Worm (Caenorhabditis elegans) whole organism, midembryonic: Measurements from ENCODE around the gene ZK512.4.

Source experiments
- T22C8.4 ChIP-seq: fragments of 200-800 bp; sonication (Bioruptor generic); IDR thresholded peaks from 2 replicates; pipeline ENCODE4 v1.3.6; 2022; ENCODE audit warnings: missing genetic modification characterization, missing compliant biosample characterization
- cog-1 ChIP-seq: sonication (generic microtip); optimal IDR thresholded peaks from 2 replicates; lab custom pipeline; 2016; ENCODE audit warnings: missing genetic modification characterization, missing compliant biosample characterization
- flt-1 ChIP-seq: fragments of 200-800 bp; sonication (Bioruptor generic); IDR thresholded peaks from 2 replicates; pipeline ENCODE4 v1.3.6; 2022; ENCODE audit warnings: missing genetic modification characterization, missing compliant biosample characterization
- klf-2 ChIP-seq: fragments of 200-800 bp; sonication (Bioruptor generic); conservative IDR thresholded peaks from 2 replicates; pipeline ENCODE4 v1.3.6; 2022; ENCODE audit warnings: missing genetic modification reagents, missing genetic modification characterization, missing compliant biosample characterization
- med-1 ChIP-seq: sonication (generic microtip); optimal IDR thresholded peaks from 2 replicates; lab custom pipeline; 2017; ENCODE audit warnings: missing genetic modification characterization, mild to moderate bottlenecking, missing compliant biosample characterization, antibody characterized with exemption, missing genetic modification reagents; ENCODE audit not compliant: insufficient read depth
- ref-1 ChIP-seq: fragments of 200-800 bp; sonication (Bioruptor generic); conservative IDR thresholded peaks from 2 replicates; pipeline ENCODE4 v1.3.6; 2022; ENCODE audit warnings: missing genetic modification reagents, missing genetic modification characterization, missing compliant biosample characterization
- tab-1 ChIP-seq: fragments of 200-800 bp; sonication (Bioruptor generic); IDR thresholded peaks from 2 replicates; pipeline ENCODE4 v1.3.6; 2022; ENCODE audit warnings: missing genetic modification characterization, missing compliant biosample characterization
- ztf-23 ChIP-seq: fragments of 200-800 bp; sonication (Bioruptor generic); IDR thresholded peaks from 2 replicates; pipeline ENCODE4 v1.3.6; 2022; ENCODE audit warnings: missing genetic modification reagents, missing genetic modification characterization, missing compliant biosample characterization
- ztf-29 ChIP-seq: fragments of 200-800 bp; sonication (Bioruptor generic); IDR thresholded peaks from 2 replicates; pipeline ENCODE4 v1.3.6; 2022; ENCODE audit warnings: missing genetic modification reagents, missing genetic modification characterization, missing compliant biosample characterization

ZK512.4 gene

DNA sequence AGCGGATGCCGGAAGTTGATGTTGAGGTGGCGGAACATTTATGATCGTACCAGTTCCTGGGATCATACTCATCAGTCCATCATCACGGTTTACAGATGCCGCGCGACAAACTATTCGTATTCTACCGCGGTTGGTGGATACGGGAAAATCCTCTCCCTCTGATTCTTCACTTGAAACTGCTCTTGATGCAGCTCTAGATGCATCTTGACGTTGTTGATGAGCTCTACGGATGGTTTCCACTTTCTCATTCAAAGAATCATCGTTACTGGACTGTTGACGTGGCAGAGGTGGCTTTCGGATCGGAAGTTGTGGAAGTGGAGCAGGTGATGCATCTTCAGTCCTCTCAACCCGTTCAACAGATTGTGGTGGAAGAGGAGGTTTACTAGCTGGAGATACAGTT lies 4.0 kb downstream of the ZK512.4 start:
- TF ChIP-seq med-1 (GFP tag; lab: Kevin White, UChicago) (no peak), klf-2 (GFP tag; lab: Robert Waterston, UW) (no peak), ztf-23 (GFP tag; lab: Robert Waterston, UW) (no peak), ref-1 (no peak), flt-1 (GFP tag; lab: Robert Waterston, UW) (no peak), ztf-29 (no peak), tab-1 (GFP tag; lab: Robert Waterston, UW) (no peak), T22C8.4 (GFP tag; lab: Robert Waterston, UW) (no peak), cog-1 (no peak)

ce11 chrIII:9151782-9152181 lies 6.6 kb downstream of the ZK512.4 start:
- TF ChIP-seq klf-2 (GFP tag; lab: Robert Waterston, UW) (no peak), ztf-23 (GFP tag; lab: Robert Waterston, UW) (no peak), ztf-29 (no peak), cog-1 (no peak)

- TF ChIP-seq T22C8.4 (GFP tag; lab: Robert Waterston, UW) (no peak), ztf-23 (GFP tag; lab: Robert Waterston, UW) (no peak), med-1 (GFP tag; lab: Kevin White, UChicago) (no peak)
These were observed 7.8 kb downstream of the ZK512.4 start for ce11 chrIII:9152950-9153349.

- no peak for TF ChIP-seq ref-1
These were observed 8.7 kb downstream of the ZK512.4 start, which contains the start of gene nhl-1 for ce11 chrIII:9153809-9154208. Gene nhl-1 (minus strand): TSS chrIII:9153909.

ce11 chrIII:9154766-9155165 lies 9.6 kb downstream of the ZK512.4 start, which contains the start of gene irld-34:
Gene irld-34 (plus strand): TSS chrIII:9155066.
- no peak for TF ChIP-seq flt-1 (GFP tag; lab: Robert Waterston, UW)
- no peak for TF ChIP-seq ztf-23 (GFP tag; lab: Robert Waterston, UW)
- TF ChIP-seq cog-1 = no peak
- no peak for TF ChIP-seq tab-1 (GFP tag; lab: Robert Waterston, UW)
- TF ChIP-seq ztf-29 = no peak
- no peak for TF ChIP-seq ref-1
- TF ChIP-seq med-1 (GFP tag; lab: Kevin White, UChicago) = no peak
- no peak for TF ChIP-seq T22C8.4 (GFP tag; lab: Robert Waterston, UW)
- no peak for TF ChIP-seq klf-2 (GFP tag; lab: Robert Waterston, UW)

ce11 chrIII:9161553-9161952 lies 16.4 kb downstream of the ZK512.4 start, which contains the start of gene ptr-9:
Gene ptr-9 (minus strand): TSS chrIII:9161653.
- TF ChIP-seq med-1 (GFP tag; lab: Kevin White, UChicago) = no peak
- TF ChIP-seq T22C8.4 (GFP tag; lab: Robert Waterston, UW) = no peak
- TF ChIP-seq flt-1 (GFP tag; lab: Robert Waterston, UW) = no peak
- TF ChIP-seq ztf-23 (GFP tag; lab: Robert Waterston, UW) = no peak
- no peak for TF ChIP-seq cog-1
- TF ChIP-seq ref-1 = no peak
- no peak for TF ChIP-seq ztf-29
- TF ChIP-seq klf-2 (GFP tag; lab: Robert Waterston, UW) = no peak

DNA sequence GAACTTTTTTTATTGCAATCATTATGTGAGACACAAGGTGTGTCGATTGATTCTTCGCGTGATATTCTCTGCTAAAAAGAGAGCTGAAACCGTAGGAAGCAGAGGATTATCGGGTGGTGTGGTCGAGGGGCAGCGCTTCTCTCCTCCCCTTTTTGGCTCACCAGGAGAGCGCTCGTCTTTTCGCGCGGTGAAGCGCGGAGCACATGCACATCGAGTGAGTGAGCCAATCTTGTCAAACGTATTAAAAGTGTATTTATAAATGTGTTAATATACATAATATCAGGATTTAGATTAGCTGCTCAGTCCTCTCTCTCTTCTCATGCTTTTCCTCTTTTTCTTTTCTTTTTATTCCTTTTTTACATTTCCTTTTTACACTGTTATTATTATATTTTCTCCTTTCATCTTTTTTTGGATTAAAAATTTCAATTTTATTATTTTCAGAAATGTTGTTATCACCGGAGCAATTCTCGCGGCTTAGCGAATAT lies 17.5 kb downstream of the ZK512.4 start, which contains the start of gene dgk-3:
TSS of gene dgk-3 (plus strand) at position 435 of the 485 bp plus-strand sequence.
- TF ChIP-seq med-1 (GFP tag; lab: Kevin White, UChicago) (no peak), ztf-23 (GFP tag; lab: Robert Waterston, UW) (no peak), ref-1 (no peak), klf-2 (GFP tag; lab: Robert Waterston, UW) (no peak), ztf-29 (no peak), tab-1 (GFP tag; lab: Robert Waterston, UW) (no peak), cog-1 (no peak), flt-1 (GFP tag; lab: Robert Waterston, UW) (no peak), T22C8.4 (GFP tag; lab: Robert Waterston, UW) (no peak)

DNA sequence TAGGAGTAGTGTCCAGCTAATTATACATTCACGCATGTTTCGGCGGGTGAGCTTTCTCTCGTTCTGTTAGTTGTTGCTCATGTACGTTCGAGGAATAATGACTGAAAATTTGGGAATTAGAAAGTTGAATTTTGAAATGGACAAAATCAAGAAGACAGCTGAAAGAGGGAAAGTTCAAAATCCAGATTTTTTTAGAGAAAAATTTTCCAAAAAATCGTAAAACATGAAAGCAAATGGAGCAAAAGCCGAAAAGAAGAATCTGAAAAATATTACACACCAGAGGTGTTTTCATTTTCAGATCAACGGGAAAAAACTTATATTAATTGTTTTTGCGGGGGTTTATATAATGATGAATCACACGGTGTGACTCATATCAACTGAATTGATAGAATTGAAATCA lies 27.6 kb downstream of the ZK512.4 start, which contains the start of gene ina-1:
TSS of gene ina-1 (minus strand) at position 101 of the 400 bp plus-strand sequence.
- TF ChIP-seq med-1 (GFP tag; lab: Kevin White, UChicago) = no peak
- TF ChIP-seq ref-1 = no peak
- no peak for TF ChIP-seq flt-1 (GFP tag; lab: Robert Waterston, UW)
- no peak for TF ChIP-seq ztf-23 (GFP tag; lab: Robert Waterston, UW)
- no peak for TF ChIP-seq tab-1 (GFP tag; lab: Robert Waterston, UW)

ce11 chrIII:9173239-9173638 lies 28.1 kb downstream of the ZK512.4 start:
- TF ChIP-seq klf-2 (GFP tag; lab: Robert Waterston, UW) = no peak
- no peak for TF ChIP-seq flt-1 (GFP tag; lab: Robert Waterston, UW)
- no peak for TF ChIP-seq T22C8.4 (GFP tag; lab: Robert Waterston, UW)
- no peak for TF ChIP-seq cog-1

DNA sequence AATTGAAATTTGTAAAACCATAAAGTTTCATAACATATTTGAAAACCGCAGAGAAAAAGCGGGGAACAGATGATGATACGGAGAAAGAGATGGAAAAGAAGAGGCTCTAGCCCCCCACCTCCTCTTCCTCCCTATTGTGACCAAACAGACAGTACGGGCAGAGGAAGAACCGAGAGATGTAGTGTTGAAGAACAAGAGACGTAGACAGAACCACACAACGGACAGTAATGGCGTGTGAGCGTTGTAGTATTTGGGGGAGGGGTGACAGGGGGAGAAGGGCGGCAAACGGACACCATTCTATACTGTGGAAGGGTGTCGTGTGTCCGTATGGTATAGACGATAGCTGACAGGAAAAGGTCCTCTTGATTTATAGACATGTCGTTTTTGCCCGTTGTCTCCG lies 30.9 kb downstream of the ZK512.4 start:
- no peak for TF ChIP-seq ztf-29
- TF ChIP-seq klf-2 (GFP tag; lab: Robert Waterston, UW) = no peak
- TF ChIP-seq ztf-23 (GFP tag; lab: Robert Waterston, UW) = no peak
- no peak for TF ChIP-seq flt-1 (GFP tag; lab: Robert Waterston, UW)
- TF ChIP-seq ref-1 = no peak
- no peak for TF ChIP-seq cog-1
- no peak for TF ChIP-seq T22C8.4 (GFP tag; lab: Robert Waterston, UW)
- no peak for TF ChIP-seq med-1 (GFP tag; lab: Kevin White, UChicago)
- TF ChIP-seq tab-1 (GFP tag; lab: Robert Waterston, UW) = no peak

ce11 chrIII:9177874-9178273 lies 32.7 kb downstream of the ZK512.4 start:
- TF ChIP-seq flt-1 (GFP tag; lab: Robert Waterston, UW) (no peak), tab-1 (GFP tag; lab: Robert Waterston, UW) (no peak)
